Worm (Caenorhabditis elegans) whole organism, midembryonic: ENCODE measurements around the gene fbxa-39.

ENCODE experiments used
- T22C8.4 ChIP-seq: fragments of 200-800 bp; sonication (Bioruptor generic); IDR thresholded peaks from 2 replicates; pipeline ENCODE4 v1.3.6; 2022; ENCODE audit warnings: missing genetic modification characterization, missing compliant biosample characterization
- cog-1 ChIP-seq: sonication (generic microtip); optimal IDR thresholded peaks from 2 replicates; lab custom pipeline; 2016; ENCODE audit warnings: missing genetic modification characterization, missing compliant biosample characterization
- flt-1 ChIP-seq: fragments of 200-800 bp; sonication (Bioruptor generic); IDR thresholded peaks from 2 replicates; pipeline ENCODE4 v1.3.6; 2022; ENCODE audit warnings: missing genetic modification characterization, missing compliant biosample characterization
- med-1 ChIP-seq: sonication (generic microtip); optimal IDR thresholded peaks from 2 replicates; lab custom pipeline; 2017; ENCODE audit warnings: missing genetic modification characterization, mild to moderate bottlenecking, missing compliant biosample characterization, antibody characterized with exemption, missing genetic modification reagents; ENCODE audit not compliant: insufficient read depth
- ref-1 ChIP-seq: fragments of 200-800 bp; sonication (Bioruptor generic); conservative IDR thresholded peaks from 2 replicates; pipeline ENCODE4 v1.3.6; 2022; ENCODE audit warnings: missing genetic modification reagents, missing genetic modification characterization, missing compliant biosample characterization
- tab-1 ChIP-seq: fragments of 200-800 bp; sonication (Bioruptor generic); IDR thresholded peaks from 2 replicates; pipeline ENCODE4 v1.3.6; 2022; ENCODE audit warnings: missing genetic modification characterization, missing compliant biosample characterization
- ztf-29 ChIP-seq: fragments of 200-800 bp; sonication (Bioruptor generic); IDR thresholded peaks from 2 replicates; pipeline ENCODE4 v1.3.6; 2022; ENCODE audit warnings: missing genetic modification reagents, missing genetic modification characterization, missing compliant biosample characterization

DNA sequence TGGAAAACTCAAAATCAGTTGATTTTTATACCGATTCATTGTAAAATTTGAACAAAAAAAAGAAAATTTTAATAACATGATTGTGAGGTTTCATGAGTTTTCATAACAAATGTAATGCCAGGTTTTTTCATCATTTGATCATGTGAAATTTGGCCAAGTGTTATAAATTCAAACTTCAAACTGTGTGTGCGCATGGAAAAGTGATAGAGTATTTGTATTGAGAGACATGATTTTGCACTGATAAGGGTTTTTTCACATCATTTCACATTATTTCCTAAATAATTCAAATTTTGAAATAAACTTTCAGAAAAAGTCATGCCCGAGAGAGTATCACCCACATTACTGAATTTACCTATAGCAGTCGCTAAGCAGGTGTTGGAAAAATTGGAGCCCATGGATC is 18.3 kb downstream of the fbxa-39 start, which contains the start of gene fbxa-219:
- TF ChIP-seq tab-1 (GFP tag; lab: Robert Waterston, UW), result no peak
- no peak for TF ChIP-seq T22C8.4
- no peak for TF ChIP-seq med-1 (GFP tag; lab: Kevin White, UChicago)
- TF ChIP-seq ref-1 (GFP tag; lab: Robert Waterston, UW), result no peak
- TF ChIP-seq cog-1, result no peak
- no peak for TF ChIP-seq ztf-29 (GFP tag; lab: Robert Waterston, UW)
- TF ChIP-seq flt-1, result no peak
